Fruit fly (Drosophila melanogaster) whole organism, embryonic: ENCODE data around the gene Ugt49B2.

ENCODE experiments used
- CG13775 ChIP-seq: fragments of 200-800 bp; sonication (Bioruptor generic); optimal IDR thresholded peaks from 3 replicates; lab custom pipeline; 2017; ENCODE audit warnings: missing biosample characterization, mild to moderate bottlenecking, missing genetic modification characterization
- CG18619 ChIP-seq: fragments of 200-800 bp; sonication (Bioruptor generic); optimal IDR thresholded peaks from 3 replicates; lab custom pipeline; 2017; ENCODE audit warnings: missing biosample characterization, mild to moderate bottlenecking, missing genetic modification characterization
- CG30431 ChIP-seq: fragments of 200-800 bp; sonication (Bioruptor generic); optimal IDR thresholded peaks from 2 replicates; lab custom pipeline; 2017; ENCODE audit warnings: missing biosample characterization, missing genetic modification characterization
- Dp ChIP-seq: fragments of 200-800 bp; sonication (Bioruptor generic); optimal IDR thresholded peaks from 2 replicates; lab custom pipeline; 2018; ENCODE audit warnings: missing biosample characterization, mild to moderate bottlenecking, missing genetic modification characterization, moderate library complexity
- Spps ChIP-seq: fragments of 200-800 bp; sonication (Bioruptor generic); optimal IDR thresholded peaks from 2 replicates; lab custom pipeline; 2018; ENCODE audit warnings: missing biosample characterization, mild to moderate bottlenecking, missing genetic modification characterization
- btn ChIP-seq: fragments of 200-800 bp; sonication (Bioruptor generic); optimal IDR thresholded peaks from 2 replicates; lab custom pipeline; 2016; ENCODE audit warnings: missing biosample characterization, missing genetic modification characterization
- psq ChIP-seq: fragments of 200-800 bp; sonication (Bioruptor generic); optimal IDR thresholded peaks from 2 replicates; lab custom pipeline; 2017; ENCODE audit warnings: missing biosample characterization, missing genetic modification characterization
- tgo ChIP-seq: fragments of 200-800 bp; sonication (Bioruptor generic); IDR thresholded peaks from 3 replicates; pipeline ENCODE4 v1.3.6; 2022; ENCODE audit warnings: missing biosample characterization, missing genetic modification characterization
- tx ChIP-seq: fragments of 200-800 bp; sonication (Bioruptor generic); optimal IDR thresholded peaks from 2 replicates; lab custom pipeline; 2016; ENCODE audit warnings: missing biosample characterization, missing genetic modification characterization

dm6 chr3R:21407145-21407544 lies 7.6 kb upstream of the Ugt49B2 start, which contains the start of gene CheB93a:
- TF ChIP-seq btn: no peak
- no peak for TF ChIP-seq CG30431 (GFP tag; lab: Kevin White, UChicago)
- TF ChIP-seq tgo (GFP tag; lab: Robert Waterston, UW): no peak
- TF ChIP-seq psq (GFP tag; lab: Kevin White, UChicago): no peak
- no peak for TF ChIP-seq CG18619 (GFP tag; lab: Kevin White, UChicago)
- no peak for TF ChIP-seq Spps (tag; lab: Kevin White, UChicago)
- no peak for TF ChIP-seq Dp (GFP tag; lab: Kevin White, UChicago)
- TF ChIP-seq CG13775: no peak
- TF ChIP-seq tx (GFP tag; lab: Kevin White, UChicago): no peak
